Worm (Caenorhabditis elegans) whole organism, mixed stage, embryonic: ENCODE data around the gene syg-1.

Experiments used
- M03D4.4 ChIP-seq: sonication (generic microtip); optimal IDR thresholded peaks from 2 replicates; lab custom pipeline; 2017; ENCODE audit warnings: mild to moderate bottlenecking, missing genetic modification characterization, missing compliant biosample characterization
- bed-3 ChIP-seq: fragments of 200-800 bp; sonication (Bioruptor generic); optimal IDR thresholded peaks from 3 replicates; lab custom pipeline; 2018; ENCODE audit warnings: mild to moderate bottlenecking, missing genetic modification characterization, moderate library complexity, missing compliant biosample characterization
- blmp-1 ChIP-seq: fragments of 150-350 bp; optimal IDR thresholded peaks from 2 replicates; lab custom pipeline; 2014; ENCODE audit warnings: missing biosample characterization, missing genetic modification characterization
- ceh-39 ChIP-seq: fragments of 150-350 bp; optimal IDR thresholded peaks from 2 replicates; lab custom pipeline; 2014; ENCODE audit warnings: missing biosample characterization, missing genetic modification characterization
- ceh-43 ChIP-seq: fragments of 200-800 bp; sonication (Bioruptor generic); optimal IDR thresholded peaks from 2 replicates; lab custom pipeline; 2018; ENCODE audit warnings: mild to moderate bottlenecking, missing genetic modification characterization, moderate library complexity, missing compliant biosample characterization
- ceh-83 ChIP-seq: fragments of 200-800 bp; sonication (Bioruptor generic); optimal IDR thresholded peaks from 2 replicates; lab custom pipeline; 2018; ENCODE audit warnings: mild to moderate bottlenecking, missing genetic modification characterization, missing compliant biosample characterization
- ces-1 ChIP-seq: fragments of 150-350 bp; optimal IDR thresholded peaks from 2 replicates; lab custom pipeline; 2014; ENCODE audit warnings: missing biosample characterization, missing genetic modification reagents, missing genetic modification characterization
- cnd-1 ChIP-seq: fragments of 200-800 bp; sonication (Bioruptor generic); optimal IDR thresholded peaks from 2 replicates; lab custom pipeline; 2018; ENCODE audit warnings: mild to moderate bottlenecking, missing genetic modification characterization, missing compliant biosample characterization
- drap-1 ChIP-seq: fragments of 200-800 bp; sonication (Bioruptor generic); optimal IDR thresholded peaks from 3 replicates; lab custom pipeline; 2018; ENCODE audit warnings: mild to moderate bottlenecking, missing genetic modification characterization, missing compliant biosample characterization
- elt-1 ChIP-seq: sonication (generic microtip); optimal IDR thresholded peaks from 2 replicates; lab custom pipeline; 2017; ENCODE audit warnings: missing genetic modification characterization, mild to moderate bottlenecking, missing compliant biosample characterization, antibody characterized with exemption, moderate library complexity, borderline replicate concordance; ENCODE audit not compliant: insufficient read depth
- elt-3 ChIP-seq: fragments of 150-350 bp; optimal IDR thresholded peaks from 2 replicates; lab custom pipeline; 2014; ENCODE audit warnings: missing biosample characterization, missing genetic modification characterization
- flh-1 ChIP-seq: fragments of 200-800 bp; sonication (Bioruptor generic); optimal IDR thresholded peaks from 2 replicates; lab custom pipeline; 2018; ENCODE audit warnings: mild to moderate bottlenecking, missing genetic modification characterization, moderate library complexity, missing compliant biosample characterization
- ham-2 ChIP-seq: fragments of 200-800 bp; sonication (Bioruptor generic); optimal IDR thresholded peaks from 2 replicates; lab custom pipeline; 2018; ENCODE audit warnings: mild to moderate bottlenecking, missing genetic modification characterization, missing compliant biosample characterization
- hlh-1 ChIP-seq: fragments of 150-350 bp; optimal IDR thresholded peaks from 2 replicates; lab custom pipeline; 2014; ENCODE audit warnings: missing biosample characterization, missing genetic modification reagents, missing genetic modification characterization
- lin-13 ChIP-seq: fragments of 150-350 bp; optimal IDR thresholded peaks from 2 replicates; lab custom pipeline; 2014; ENCODE audit warnings: missing biosample characterization, missing genetic modification characterization
- lin-32 ChIP-seq: fragments of 200-800 bp; sonication (Bioruptor generic); optimal IDR thresholded peaks from 2 replicates; lab custom pipeline; 2018; ENCODE audit warnings: mild to moderate bottlenecking, missing genetic modification characterization, missing compliant biosample characterization
- lsy-2 ChIP-seq: fragments of 150-350 bp; optimal IDR thresholded peaks from 2 replicates; lab custom pipeline; 2014; ENCODE audit warnings: missing biosample characterization, missing genetic modification characterization
- mab-5 ChIP-seq: fragments of 150-350 bp; optimal IDR thresholded peaks from 2 replicates; lab custom pipeline; 2014; ENCODE audit warnings: missing biosample characterization, missing genetic modification characterization
- mep-1 ChIP-seq: fragments of 150-350 bp; optimal IDR thresholded peaks from 2 replicates; lab custom pipeline; 2017; ENCODE audit warnings: missing biosample characterization, missing genetic modification reagents, missing genetic modification characterization, inconsistent platforms
- mls-2 ChIP-seq: sonication (generic microtip); optimal IDR thresholded peaks from 2 replicates; lab custom pipeline; 2016; ENCODE audit warnings: mild to moderate bottlenecking, missing genetic modification characterization, moderate library complexity, missing compliant biosample characterization
- nhr-12 ChIP-seq: fragments of 150-350 bp; optimal IDR thresholded peaks from 2 replicates; lab custom pipeline; 2014; ENCODE audit warnings: missing biosample characterization, missing genetic modification characterization
- nhr-2 ChIP-seq: fragments of 150-350 bp; optimal IDR thresholded peaks from 2 replicates; lab custom pipeline; 2014; ENCODE audit warnings: missing biosample characterization, missing genetic modification characterization
- nhr-237 ChIP-seq: fragments of 150-350 bp; optimal IDR thresholded peaks from 2 replicates; lab custom pipeline; 2014; ENCODE audit warnings: missing biosample characterization, missing genetic modification characterization
- pha-4 ChIP-seq: fragments of 150-350 bp; optimal IDR thresholded peaks from 2 replicates; lab custom pipeline; 2018; ENCODE audit warnings: missing biosample characterization, missing genetic modification reagents, missing genetic modification characterization
- sem-2 ChIP-seq: fragments of 200-800 bp; sonication (Bioruptor generic); optimal IDR thresholded peaks from 2 replicates; lab custom pipeline; 2018; ENCODE audit warnings: mild to moderate bottlenecking, missing genetic modification characterization, missing compliant biosample characterization
- sptf-1 ChIP-seq: sonication (generic microtip); optimal IDR thresholded peaks from 2 replicates; lab custom pipeline; 2017; ENCODE audit warnings: mild to moderate bottlenecking, missing genetic modification characterization, moderate library complexity, missing compliant biosample characterization
- unc-120 ChIP-seq: sonication (generic microtip); optimal IDR thresholded peaks from 2 replicates; lab custom pipeline; 2017; ENCODE audit warnings: missing genetic modification characterization, missing compliant biosample characterization; ENCODE audit not compliant: poor library complexity, severe bottlenecking
- unc-39 ChIP-seq: fragments of 150-350 bp; optimal IDR thresholded peaks from 2 replicates; lab custom pipeline; 2014; ENCODE audit warnings: missing biosample characterization, missing genetic modification characterization
- unc-62 ChIP-seq: fragments of 150-350 bp; optimal IDR thresholded peaks from 2 replicates; lab custom pipeline; 2014; ENCODE audit warnings: missing biosample characterization, missing genetic modification reagents, missing genetic modification characterization
- zip-8 ChIP-seq: fragments of 150-350 bp; optimal IDR thresholded peaks from 2 replicates; lab custom pipeline; 2014; ENCODE audit warnings: missing biosample characterization, missing genetic modification characterization
- ztf-11 ChIP-seq: fragments of 150-350 bp; optimal IDR thresholded peaks from 2 replicates; lab custom pipeline; 2014; ENCODE audit warnings: missing biosample characterization, missing genetic modification characterization

Gene syg-1

DNA sequence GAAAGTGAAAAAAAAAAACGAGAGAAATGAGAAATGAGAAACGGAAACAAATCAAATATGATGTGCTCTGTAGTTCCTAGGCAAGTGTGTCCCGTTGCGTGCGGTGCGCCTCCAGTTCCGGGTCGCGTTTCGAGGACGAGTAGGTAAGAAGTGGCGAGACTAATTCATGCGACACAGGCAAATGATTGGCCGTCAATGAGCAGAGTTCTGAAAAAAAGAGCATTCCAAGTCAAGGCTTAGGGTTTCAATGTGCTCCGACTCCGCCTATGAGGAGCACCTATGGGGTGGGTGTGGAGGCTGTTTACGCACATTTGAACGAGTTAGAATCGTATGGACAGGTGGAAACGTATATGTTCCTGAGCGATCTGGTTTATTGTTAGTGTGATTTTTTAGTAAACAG lies 28.2 kb upstream of the syg-1 start:
- TF ChIP-seq lin-13, result no peak
- TF ChIP-seq M03D4.4 (tag; lab: Kevin White, UChicago), result no peak
- TF ChIP-seq zip-8 (tag; lab: Kevin White, UChicago), result no peak
- no peak for TF ChIP-seq mls-2
- TF ChIP-seq nhr-12 (tag; lab: Kevin White, UChicago), result no peak
- no peak for TF ChIP-seq unc-39 (tag; lab: Kevin White, UChicago)
- TF ChIP-seq ceh-43, result no peak

DNA sequence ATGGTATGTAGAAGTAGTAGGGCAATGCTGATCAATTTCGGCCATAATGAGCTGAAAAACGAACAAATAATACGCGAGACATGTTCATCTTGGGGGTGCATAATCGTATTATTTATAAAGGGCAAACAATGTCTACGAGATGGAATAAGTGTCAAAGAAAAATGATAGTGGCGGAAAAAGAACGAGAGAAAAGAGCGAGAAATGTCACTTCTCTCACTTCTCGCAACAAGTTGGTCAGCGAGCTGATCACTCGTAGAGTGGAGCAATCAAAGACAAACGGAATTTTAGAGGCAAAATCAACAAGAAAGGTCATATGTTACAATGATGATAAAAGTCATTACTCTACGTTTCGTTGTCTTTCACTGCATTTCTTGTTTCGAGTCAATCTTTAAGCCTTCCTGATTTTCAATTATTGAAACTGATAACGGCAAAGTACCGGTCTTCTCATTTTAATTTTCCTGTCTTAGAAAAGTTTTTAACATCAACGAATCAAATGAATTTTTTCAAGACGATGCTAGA lies 25.9 kb upstream of the syg-1 start, which contains the start of gene F52H2.3:
TSS of gene F52H2.3 (minus strand) at position 51 of the 519 bp plus-strand sequence.
- no peak for TF ChIP-seq flh-1 (GFP tag; lab: Kevin White, UChicago)
- no peak for TF ChIP-seq ceh-83
- no peak for TF ChIP-seq ztf-11 (tag; lab: Kevin White, UChicago)
- no peak for TF ChIP-seq blmp-1 (tag; lab: Kevin White, UChicago)

DNA sequence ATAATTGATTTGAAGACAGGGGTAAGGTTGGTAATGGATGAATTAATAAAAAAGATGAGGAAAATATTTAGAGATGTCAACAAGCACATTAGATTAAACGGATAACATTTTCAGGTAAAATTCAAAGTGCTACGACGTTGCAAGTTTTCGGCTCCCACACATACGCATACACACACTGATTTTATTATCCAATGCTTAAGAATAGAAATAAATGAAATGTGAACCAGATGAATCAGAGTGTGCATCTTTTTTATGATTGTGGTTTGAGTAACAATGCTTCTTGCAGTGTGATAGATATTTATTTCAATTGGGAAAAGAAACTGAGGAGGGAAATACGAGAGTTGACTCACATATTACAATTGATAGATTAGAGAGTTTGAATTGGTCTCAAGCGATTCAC lies 23.6 kb upstream of the syg-1 start:
- no peak for TF ChIP-seq M03D4.4 (tag; lab: Kevin White, UChicago)

- peak; percentile 73 for TF ChIP-seq ceh-39 (tag; lab: Kevin White, UChicago)
- peak; percentile 60 for TF ChIP-seq ceh-83
- peak; percentile 88 for TF ChIP-seq ztf-11 (tag; lab: Kevin White, UChicago)
- TF ChIP-seq sem-2 (GFP tag; lab: Kevin White, UChicago), result no peak
- TF ChIP-seq M03D4.4 (tag; lab: Kevin White, UChicago), result peak; percentile 47
- no peak for TF ChIP-seq elt-3
- peak; percentile 81 for TF ChIP-seq lin-13
- peak; percentile 95 for TF ChIP-seq nhr-2
- TF ChIP-seq mls-2, result peak; percentile 85
- no peak for TF ChIP-seq nhr-12 (tag; lab: Kevin White, UChicago)
- TF ChIP-seq drap-1 (GFP tag; lab: Kevin White, UChicago), result peak; percentile 72
- peak; percentile 86 for TF ChIP-seq blmp-1 (tag; lab: Kevin White, UChicago)
- peak; percentile 45 for TF ChIP-seq unc-120 (tag; lab: Kevin White, UChicago)
- peak; percentile 61 for TF ChIP-seq lsy-2 (tag; lab: Kevin White, UChicago)
- peak; percentile 89 for TF ChIP-seq ces-1 (GFP tag; lab: Kevin White, UChicago)
- peak; percentile 86 for TF ChIP-seq ham-2
- peak; percentile 68 for TF ChIP-seq hlh-1 (tag; lab: Kevin White, UChicago)
- peak; percentile 77 for TF ChIP-seq sptf-1
- peak; percentile 74 for TF ChIP-seq cnd-1 (tag; lab: Kevin White, UChicago)
- no peak for TF ChIP-seq bed-3 (GFP tag; lab: Kevin White, UChicago)
- TF ChIP-seq elt-1 (tag; lab: Kevin White, UChicago), result no peak
- TF ChIP-seq nhr-237, result peak; percentile 42
- TF ChIP-seq mep-1 (tag; lab: Kevin White, UChicago), result peak; percentile 67
- TF ChIP-seq pha-4 (tag; lab: Kevin White, UChicago), result peak; percentile 78
- peak; percentile 95 for TF ChIP-seq unc-62 (GFP tag; lab: Kevin White, UChicago)
- no peak for TF ChIP-seq lin-32 (GFP tag; lab: Kevin White, UChicago)
- no peak for TF ChIP-seq flh-1 (GFP tag; lab: Kevin White, UChicago)
These were observed 21.2 kb upstream of the syg-1 start for ce11 chrX:2536246-2536772.

- TF ChIP-seq ces-1 (GFP tag; lab: Kevin White, UChicago) (peak; percentile 30), mab-5 (no peak)
These were observed 17.2 kb upstream of the syg-1 start, which contains the start of gene tbc-12 for ce11 chrX:2532357-2532756. TSS of gene tbc-12 (minus strand) at chrX:2532457.
